Fruit fly (Drosophila melanogaster): ENCODE results near the gene CG10237.

The CG10237 gene

DNA sequence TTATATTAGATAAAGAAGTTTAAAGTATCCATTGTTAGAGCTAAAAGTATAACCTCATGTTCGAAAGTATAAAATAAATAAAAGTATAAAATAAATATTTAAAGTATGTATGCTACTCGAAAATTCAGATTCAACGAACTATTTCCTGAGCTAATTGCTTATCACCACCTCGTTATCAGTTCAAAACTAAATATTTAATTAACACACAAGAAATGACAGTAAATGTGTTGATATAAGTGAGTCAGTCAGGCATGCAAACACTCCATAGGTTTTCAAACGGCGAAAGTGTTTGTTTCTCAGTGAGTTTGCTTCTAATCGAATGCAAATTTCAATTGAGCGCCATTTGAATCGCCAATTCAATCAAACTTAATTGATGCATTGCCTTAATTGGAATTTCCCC, 8.3 kb downstream of the CG10237 start (continued):
- peak; percentile 4 for TF ChIP-seq CG34376 (GFP tag; optimal IDR thresholded peaks at IDR 0.05)
- no peak for TF ChIP-seq Dek (tag; optimal IDR thresholded peaks at IDR 0.05)
- no peak for TF ChIP-seq Optix (GFP tag; IDR thresholded peaks at IDR 0.05)
- TF ChIP-seq dati (GFP tag; IDR thresholded peaks at IDR 0.05), result no peak
- no peak for TF ChIP-seq Gsc (GFP tag; IDR thresholded peaks at IDR 0.05)
- TF ChIP-seq CG14860 (GFP tag; IDR thresholded peaks at IDR 0.05; ENCODE audit: partially characterized antibody), result no peak
- peak; percentile 62 for TF ChIP-seq CG12219 (GFP tag; optimal IDR thresholded peaks at IDR 0.05)
- TF ChIP-seq CG4282 (GFP tag; optimal IDR thresholded peaks at IDR 0.05), result no peak
- peak; percentile 88 for TF ChIP-seq Med (GFP tag)
- TF ChIP-seq grn (GFP tag; optimal IDR thresholded peaks at IDR 0.05), result peak; percentile 22
- no peak for TF ChIP-seq ato (GFP tag; IDR thresholded peaks at IDR 0.05; ENCODE audit: partially characterized antibody)
- TF ChIP-seq CG4707 (GFP tag; optimal IDR thresholded peaks at IDR 0.05), result peak; percentile 38
- no peak for TF ChIP-seq CHES-1-like (GFP tag; optimal IDR thresholded peaks at IDR 0.05)
- TF ChIP-seq toy (GFP tag; IDR thresholded peaks at IDR 0.05), result no peak
- no peak for TF ChIP-seq CG5953 (GFP tag; IDR thresholded peaks at IDR 0.05)
- peak; percentile 23 for TF ChIP-seq Jarid2 (GFP tag; optimal IDR thresholded peaks at IDR 0.05)
- TF ChIP-seq ap (GFP tag; IDR thresholded peaks at IDR 0.05), result no peak
- TF ChIP-seq Usf (GFP tag; optimal IDR thresholded peaks at IDR 0.05), result no peak
- TF ChIP-seq repo (GFP tag; optimal IDR thresholded peaks at IDR 0.05), result no peak
- no peak; the same call in 1 of the 2 replicates for TF ChIP-seq stc (GFP tag; IDR thresholded peaks at IDR 0.05)
- TF ChIP-seq CG13624 (GFP tag; optimal IDR thresholded peaks at IDR 0.05), result no peak
- TF ChIP-seq CG5245 (GFP tag; optimal IDR thresholded peaks at IDR 0.05), result no peak
- no peak for TF ChIP-seq CG16815 (GFP tag; optimal IDR thresholded peaks at IDR 0.05)
- TF ChIP-seq CG7928 (GFP tag; optimal IDR thresholded peaks at IDR 0.05), result no peak
- TF ChIP-seq ase (GFP tag; IDR thresholded peaks at IDR 0.05), result no peak
- peak; percentile 55 for TF ChIP-seq CG8924 (tag; optimal IDR thresholded peaks at IDR 0.05)
- TF ChIP-seq eve (GFP tag; optimal IDR thresholded peaks at IDR 0.05), result no peak
- peak; percentile 49 for TF ChIP-seq CG11504 (tag; optimal IDR thresholded peaks at IDR 0.05)
- no peak for TF ChIP-seq wor (GFP tag; IDR thresholded peaks at IDR 0.05)
- no peak for TF ChIP-seq zf30C (GFP tag; optimal IDR thresholded peaks at IDR 0.05)
- TF ChIP-seq al (GFP tag; IDR thresholded peaks at IDR 0.05), result no peak
- TF ChIP-seq Doc3 (GFP tag; IDR thresholded peaks at IDR 0.05; ENCODE audit: partially characterized antibody), result no peak
- peak; percentile 70 for TF ChIP-seq Spps (tag; optimal IDR thresholded peaks at IDR 0.05)
- no peak for TF ChIP-seq p53 (GFP tag; optimal IDR thresholded peaks at IDR 0.05)
- TF ChIP-seq gcm2 (GFP tag; optimal IDR thresholded peaks at IDR 0.05), result no peak
- no peak for TF ChIP-seq CG1647 (GFP tag; optimal IDR thresholded peaks at IDR 0.05)
- no peak for TF ChIP-seq CG8478 (optimal IDR thresholded peaks at IDR 0.05)
- TF ChIP-seq Eip74EF (GFP tag; optimal IDR thresholded peaks at IDR 0.05), result peak in 1 of 2 experiments; percentile 63
- TF ChIP-seq CG32767 (GFP tag; IDR thresholded peaks at IDR 0.05), result no peak
- no peak for TF ChIP-seq Dbx (GFP tag; IDR thresholded peaks at IDR 0.05)
- TF ChIP-seq Camta (GFP tag; optimal IDR thresholded peaks at IDR 0.05), result no peak
- TF ChIP-seq CG15696 (tag; optimal IDR thresholded peaks at IDR 0.05), result peak; percentile 88
- no peak for TF ChIP-seq CG9215 (GFP tag; IDR thresholded peaks at IDR 0.05)
- peak; percentile 67 for TF ChIP-seq sqz (GFP tag; optimal IDR thresholded peaks at IDR 0.05)
- no peak for TF ChIP-seq tll (GFP tag; optimal IDR thresholded peaks at IDR 0.05)
- no peak for TF ChIP-seq gt (GFP tag; IDR thresholded peaks at IDR 0.05)
- no peak for TF ChIP-seq CG17186 (GFP tag; optimal IDR thresholded peaks at IDR 0.05)
- TF ChIP-seq Hr39 (optimal IDR thresholded peaks at IDR 0.05), result no peak
- peak; percentile 27 for TF ChIP-seq Meics (GFP tag; optimal IDR thresholded peaks at IDR 0.05)
- TF ChIP-seq CG17568 (GFP tag; optimal IDR thresholded peaks at IDR 0.05), result no peak
- TF ChIP-seq CG1529 (GFP tag; optimal IDR thresholded peaks at IDR 0.05), result peak; percentile 77
- TF ChIP-seq CG2120 (GFP tag; optimal IDR thresholded peaks at IDR 0.05), result no peak
